Fruit fly (Drosophila melanogaster): ENCODE results near the gene CG9393.

DNA sequence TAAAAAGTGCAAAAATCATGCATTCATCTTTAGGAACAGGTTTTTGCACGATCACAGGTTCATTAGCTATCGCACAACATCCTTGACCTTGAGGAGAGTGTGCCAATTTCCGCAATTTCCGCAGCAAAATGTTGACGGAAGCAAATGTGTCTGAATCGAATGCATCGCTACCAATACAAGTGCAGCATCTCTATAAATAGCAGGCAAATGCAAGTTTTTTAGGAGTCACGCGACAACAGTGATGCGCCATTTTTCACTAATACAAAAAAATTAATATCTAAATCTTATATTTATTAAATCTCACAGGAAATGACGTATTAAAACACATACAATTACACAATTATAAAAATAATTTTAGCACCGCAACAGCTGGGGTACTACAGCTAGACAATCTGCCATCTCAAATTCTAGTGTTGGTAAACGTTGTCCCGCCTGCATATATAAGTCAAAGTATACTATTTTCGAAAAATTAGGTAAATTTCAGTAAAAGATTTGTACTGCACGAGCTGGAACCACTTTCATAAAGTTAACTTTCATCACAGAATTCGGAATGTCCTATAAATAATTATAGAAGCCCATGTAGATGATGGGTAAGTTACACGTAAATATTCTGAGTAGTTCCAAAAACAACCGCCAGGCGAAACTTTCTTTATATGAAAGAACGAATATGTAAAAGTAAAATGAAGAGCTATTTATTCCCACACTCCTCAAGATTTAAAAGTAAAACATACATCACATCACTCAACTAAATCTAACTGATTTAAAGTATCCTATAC, 10.5 kb upstream of the CG9393 start, which contains the start of gene CG9399:
- no peak for TF ChIP-seq CG8478 (optimal IDR thresholded peaks at IDR 0.05)
- peak; percentile 78 to 88 for TF ChIP-seq CTCF (optimal IDR thresholded peaks at IDR 0.05)

Data from S2 (cell line).